Fruit fly (Drosophila melanogaster) whole organism, embryonic: ENCODE measurements around the gene et.
A peak's percentile ranks its signal among the peaks of the same experiment; 100 is the strongest.

Experiments used
- CG12391 ChIP-seq: fragments of 200-800 bp; sonication (Bioruptor generic); optimal IDR thresholded peaks from 3 replicates; lab custom pipeline; 2018; ENCODE audit warnings: missing biosample characterization, mild to moderate bottlenecking, missing genetic modification characterization, moderate library complexity
- CG8765 ChIP-seq: fragments of 200-800 bp; sonication (Bioruptor generic); IDR thresholded peaks from 2 replicates; pipeline ENCODE4 v1.3.6; 2022; ENCODE audit warnings: missing biosample characterization, missing genetic modification characterization
- bcd ChIP-seq: fragments of 200-800 bp; sonication (Bioruptor generic); optimal IDR thresholded peaks from 2 replicates; lab custom pipeline; 2017; ENCODE audit warnings: missing biosample characterization, mild to moderate bottlenecking, missing genetic modification characterization

- TF ChIP-seq CG8765 (GFP tag; lab: Robert Waterston, UW) (no peak), CG12391 (tag; lab: Kevin White, UChicago) (peak; percentile 5), bcd (GFP tag; lab: Kevin White, UChicago) (no peak)
Measured at dm6 chrX:19696845-19697244, 21.2 kb upstream of the et start, which contains the start of gene Cdc42.
